Worm (Caenorhabditis elegans) whole organism, mixed stage, embryonic: ENCODE results near the gene nnt-1.

Experiments used
- M03D4.4 ChIP-seq: sonication (generic microtip); optimal IDR thresholded peaks from 2 replicates; lab custom pipeline; 2017; ENCODE audit warnings: mild to moderate bottlenecking, missing genetic modification characterization, missing compliant biosample characterization
- bed-3 ChIP-seq: fragments of 200-800 bp; sonication (Bioruptor generic); optimal IDR thresholded peaks from 3 replicates; lab custom pipeline; 2018; ENCODE audit warnings: mild to moderate bottlenecking, missing genetic modification characterization, moderate library complexity, missing compliant biosample characterization
- blmp-1 ChIP-seq: fragments of 150-350 bp; optimal IDR thresholded peaks from 2 replicates; lab custom pipeline; 2014; ENCODE audit warnings: missing biosample characterization, missing genetic modification characterization
- ceh-39 ChIP-seq: fragments of 150-350 bp; optimal IDR thresholded peaks from 2 replicates; lab custom pipeline; 2014; ENCODE audit warnings: missing biosample characterization, missing genetic modification characterization
- ceh-43 ChIP-seq: fragments of 200-800 bp; sonication (Bioruptor generic); optimal IDR thresholded peaks from 2 replicates; lab custom pipeline; 2018; ENCODE audit warnings: mild to moderate bottlenecking, missing genetic modification characterization, moderate library complexity, missing compliant biosample characterization
- ceh-83 ChIP-seq: fragments of 200-800 bp; sonication (Bioruptor generic); optimal IDR thresholded peaks from 2 replicates; lab custom pipeline; 2018; ENCODE audit warnings: mild to moderate bottlenecking, missing genetic modification characterization, missing compliant biosample characterization
- ces-1 ChIP-seq: fragments of 150-350 bp; optimal IDR thresholded peaks from 2 replicates; lab custom pipeline; 2014; ENCODE audit warnings: missing biosample characterization, missing genetic modification reagents, missing genetic modification characterization
- cnd-1 ChIP-seq: fragments of 200-800 bp; sonication (Bioruptor generic); optimal IDR thresholded peaks from 2 replicates; lab custom pipeline; 2018; ENCODE audit warnings: mild to moderate bottlenecking, missing genetic modification characterization, missing compliant biosample characterization
- drap-1 ChIP-seq: fragments of 200-800 bp; sonication (Bioruptor generic); optimal IDR thresholded peaks from 3 replicates; lab custom pipeline; 2018; ENCODE audit warnings: mild to moderate bottlenecking, missing genetic modification characterization, missing compliant biosample characterization
- elt-3 ChIP-seq: fragments of 150-350 bp; optimal IDR thresholded peaks from 2 replicates; lab custom pipeline; 2014; ENCODE audit warnings: missing biosample characterization, missing genetic modification characterization
- flh-1 ChIP-seq: fragments of 200-800 bp; sonication (Bioruptor generic); optimal IDR thresholded peaks from 2 replicates; lab custom pipeline; 2018; ENCODE audit warnings: mild to moderate bottlenecking, missing genetic modification characterization, moderate library complexity, missing compliant biosample characterization
- ham-2 ChIP-seq: fragments of 200-800 bp; sonication (Bioruptor generic); optimal IDR thresholded peaks from 2 replicates; lab custom pipeline; 2018; ENCODE audit warnings: mild to moderate bottlenecking, missing genetic modification characterization, missing compliant biosample characterization
- hlh-1 ChIP-seq: fragments of 150-350 bp; optimal IDR thresholded peaks from 2 replicates; lab custom pipeline; 2014; ENCODE audit warnings: missing biosample characterization, missing genetic modification reagents, missing genetic modification characterization
- lin-13 ChIP-seq: fragments of 150-350 bp; optimal IDR thresholded peaks from 2 replicates; lab custom pipeline; 2014; ENCODE audit warnings: missing biosample characterization, missing genetic modification characterization
- lin-32 ChIP-seq: fragments of 200-800 bp; sonication (Bioruptor generic); optimal IDR thresholded peaks from 2 replicates; lab custom pipeline; 2018; ENCODE audit warnings: mild to moderate bottlenecking, missing genetic modification characterization, missing compliant biosample characterization
- lsy-2 ChIP-seq: fragments of 150-350 bp; optimal IDR thresholded peaks from 2 replicates; lab custom pipeline; 2014; ENCODE audit warnings: missing biosample characterization, missing genetic modification characterization
- mab-5 ChIP-seq: fragments of 150-350 bp; optimal IDR thresholded peaks from 2 replicates; lab custom pipeline; 2014; ENCODE audit warnings: missing biosample characterization, missing genetic modification characterization
- mep-1 ChIP-seq: fragments of 150-350 bp; optimal IDR thresholded peaks from 2 replicates; lab custom pipeline; 2017; ENCODE audit warnings: missing biosample characterization, missing genetic modification reagents, missing genetic modification characterization, inconsistent platforms
- mls-2 ChIP-seq: sonication (generic microtip); optimal IDR thresholded peaks from 2 replicates; lab custom pipeline; 2016; ENCODE audit warnings: mild to moderate bottlenecking, missing genetic modification characterization, moderate library complexity, missing compliant biosample characterization
- nhr-12 ChIP-seq: fragments of 150-350 bp; optimal IDR thresholded peaks from 2 replicates; lab custom pipeline; 2014; ENCODE audit warnings: missing biosample characterization, missing genetic modification characterization
- nhr-2 ChIP-seq: fragments of 150-350 bp; optimal IDR thresholded peaks from 2 replicates; lab custom pipeline; 2014; ENCODE audit warnings: missing biosample characterization, missing genetic modification characterization
- nhr-237 ChIP-seq: fragments of 150-350 bp; optimal IDR thresholded peaks from 2 replicates; lab custom pipeline; 2014; ENCODE audit warnings: missing biosample characterization, missing genetic modification characterization
- nhr-28 ChIP-seq: fragments of 150-350 bp; optimal IDR thresholded peaks from 2 replicates; lab custom pipeline; 2014; ENCODE audit warnings: missing biosample characterization, missing genetic modification characterization
- nhr-76 ChIP-seq: sonication (generic microtip); optimal IDR thresholded peaks from 2 replicates; lab custom pipeline; 2017; ENCODE audit warnings: missing biosample characterization, missing genetic modification characterization
- pha-4 ChIP-seq: fragments of 150-350 bp; optimal IDR thresholded peaks from 2 replicates; lab custom pipeline; 2018; ENCODE audit warnings: missing biosample characterization, missing genetic modification reagents, missing genetic modification characterization
- sem-2 ChIP-seq: fragments of 200-800 bp; sonication (Bioruptor generic); optimal IDR thresholded peaks from 2 replicates; lab custom pipeline; 2018; ENCODE audit warnings: mild to moderate bottlenecking, missing genetic modification characterization, missing compliant biosample characterization
- snpc-4 ChIP-seq: fragments of 150-350 bp; optimal IDR thresholded peaks from 2 replicates; lab custom pipeline; 2014; ENCODE audit warnings: missing biosample characterization, missing genetic modification characterization
- sptf-1 ChIP-seq: sonication (generic microtip); optimal IDR thresholded peaks from 2 replicates; lab custom pipeline; 2017; ENCODE audit warnings: mild to moderate bottlenecking, missing genetic modification characterization, moderate library complexity, missing compliant biosample characterization
- tbx-8 ChIP-seq: fragments of 200-800 bp; sonication (Bioruptor generic); optimal IDR thresholded peaks from 2 replicates; lab custom pipeline; 2018; ENCODE audit warnings: mild to moderate bottlenecking, missing genetic modification characterization, moderate library complexity, missing compliant biosample characterization
- unc-120 ChIP-seq: sonication (generic microtip); optimal IDR thresholded peaks from 2 replicates; lab custom pipeline; 2017; ENCODE audit warnings: missing genetic modification characterization, missing compliant biosample characterization; ENCODE audit not compliant: poor library complexity, severe bottlenecking
- unc-39 ChIP-seq: fragments of 150-350 bp; optimal IDR thresholded peaks from 2 replicates; lab custom pipeline; 2014; ENCODE audit warnings: missing biosample characterization, missing genetic modification characterization
- unc-62 ChIP-seq: fragments of 150-350 bp; optimal IDR thresholded peaks from 2 replicates; lab custom pipeline; 2014; ENCODE audit warnings: missing biosample characterization, missing genetic modification reagents, missing genetic modification characterization
- zip-8 ChIP-seq: fragments of 150-350 bp; optimal IDR thresholded peaks from 2 replicates; lab custom pipeline; 2014; ENCODE audit warnings: missing biosample characterization, missing genetic modification characterization
- ztf-11 ChIP-seq: fragments of 150-350 bp; optimal IDR thresholded peaks from 2 replicates; lab custom pipeline; 2014; ENCODE audit warnings: missing biosample characterization, missing genetic modification characterization

nnt-1 gene

ce11 chrX:6118086-6118825 lies 3.9 kb upstream of the nnt-1 start, which contains the start of gene C15H9.2:
Gene C15H9.2, plus strand, starts transcription at chrX:6118526.
- no peak for TF ChIP-seq nhr-28
- no peak for TF ChIP-seq pha-4
- no peak for TF ChIP-seq ceh-43
- no peak for TF ChIP-seq ham-2 (GFP tag; lab: Kevin White, UChicago)
- TF ChIP-seq ceh-39 = no peak
- TF ChIP-seq elt-3 (tag; lab: Kevin White, UChicago) = no peak
- TF ChIP-seq unc-120 (tag; lab: Kevin White, UChicago) = no peak
- no peak for TF ChIP-seq ztf-11 (tag; lab: Kevin White, UChicago)
- no peak for TF ChIP-seq M03D4.4 (tag; lab: Kevin White, UChicago)
- no peak for TF ChIP-seq unc-39 (tag; lab: Kevin White, UChicago)
- TF ChIP-seq lin-13 (tag; lab: Kevin White, UChicago) = no peak
- no peak for TF ChIP-seq nhr-237 (tag; lab: Kevin White, UChicago)
- TF ChIP-seq nhr-12 = no peak
- no peak for TF ChIP-seq ces-1 (GFP tag; lab: Kevin White, UChicago)
- TF ChIP-seq mab-5 (tag; lab: Kevin White, UChicago) = no peak
- TF ChIP-seq bed-3 (GFP tag; lab: Kevin White, UChicago) = no peak

ce11 chrX:6121279-6121678 lies 832 bp upstream of the nnt-1 start:
- no peak for TF ChIP-seq unc-120 (tag; lab: Kevin White, UChicago)
- no peak for TF ChIP-seq M03D4.4 (tag; lab: Kevin White, UChicago)
- no peak for TF ChIP-seq cnd-1 (tag; lab: Kevin White, UChicago)
- no peak for TF ChIP-seq snpc-4 (tag; lab: Kevin White, UChicago)
- TF ChIP-seq ceh-43 = no peak
- no peak for TF ChIP-seq sem-2 (GFP tag; lab: Kevin White, UChicago)
- no peak for TF ChIP-seq drap-1
- TF ChIP-seq ceh-39 = no peak
- no peak for TF ChIP-seq pha-4
- TF ChIP-seq ceh-83 (GFP tag; lab: Kevin White, UChicago) = no peak
- no peak for TF ChIP-seq hlh-1 (tag; lab: Kevin White, UChicago)
- TF ChIP-seq lsy-2 (tag; lab: Kevin White, UChicago) = no peak
- TF ChIP-seq nhr-76 (tag; lab: Kevin White, UChicago) = no peak
- TF ChIP-seq sptf-1 (tag; lab: Kevin White, UChicago) = no peak
- TF ChIP-seq tbx-8 (GFP tag; lab: Kevin White, UChicago) = no peak
- TF ChIP-seq elt-3 (tag; lab: Kevin White, UChicago) = no peak
- TF ChIP-seq mep-1 (tag; lab: Kevin White, UChicago) = no peak

ce11 chrX:6128225-6128686 lies 6.1 kb downstream of the nnt-1 start, which contains the start of gene C15H9.9:
Gene C15H9.9, minus strand, starts transcription at chrX:6128275.
- no peak for TF ChIP-seq nhr-2 (tag; lab: Kevin White, UChicago)
- TF ChIP-seq elt-3 (tag; lab: Kevin White, UChicago) = no peak
- no peak for TF ChIP-seq lin-13 (tag; lab: Kevin White, UChicago)
- TF ChIP-seq nhr-76 (tag; lab: Kevin White, UChicago) = no peak
- TF ChIP-seq pha-4 = no peak
- peak; percentile 36 for TF ChIP-seq hlh-1 (tag; lab: Kevin White, UChicago)
- no peak for TF ChIP-seq ceh-43
- peak; percentile 54 for TF ChIP-seq unc-62 (GFP tag; lab: Kevin White, UChicago)
- no peak for TF ChIP-seq flh-1 (GFP tag; lab: Kevin White, UChicago)
- peak; percentile 77 for TF ChIP-seq unc-120 (tag; lab: Kevin White, UChicago)
- no peak for TF ChIP-seq drap-1
- TF ChIP-seq blmp-1 = no peak
- no peak for TF ChIP-seq nhr-237 (tag; lab: Kevin White, UChicago)
- peak; percentile 75 for TF ChIP-seq ces-1 (GFP tag; lab: Kevin White, UChicago)

ce11 chrX:6128773-6129172 lies 6.7 kb downstream of the nnt-1 start:
- TF ChIP-seq drap-1 = no peak
- TF ChIP-seq ceh-43 = no peak
- TF ChIP-seq cnd-1 (tag; lab: Kevin White, UChicago) = no peak
- TF ChIP-seq nhr-2 (tag; lab: Kevin White, UChicago) = no peak
- no peak for TF ChIP-seq pha-4
- no peak for TF ChIP-seq zip-8 (tag; lab: Kevin White, UChicago)
- no peak for TF ChIP-seq blmp-1
- TF ChIP-seq lin-32 = no peak
- no peak for TF ChIP-seq nhr-76 (tag; lab: Kevin White, UChicago)
- no peak for TF ChIP-seq nhr-237 (tag; lab: Kevin White, UChicago)
- TF ChIP-seq mls-2 (tag; lab: Kevin White, UChicago) = no peak
- no peak for TF ChIP-seq ham-2 (GFP tag; lab: Kevin White, UChicago)
- no peak for TF ChIP-seq lsy-2 (tag; lab: Kevin White, UChicago)
- no peak for TF ChIP-seq mep-1 (tag; lab: Kevin White, UChicago)
- no peak for TF ChIP-seq ztf-11 (tag; lab: Kevin White, UChicago)
- TF ChIP-seq unc-62 (GFP tag; lab: Kevin White, UChicago) = no peak
- no peak for TF ChIP-seq M03D4.4 (tag; lab: Kevin White, UChicago)
- TF ChIP-seq flh-1 (GFP tag; lab: Kevin White, UChicago) = no peak
- TF ChIP-seq nhr-28 = no peak
